Fruit fly (Drosophila melanogaster): Measurements from ENCODE around the gene CG32817.

Gene CG32817

dm6 chrX:493445-494190 lies 14.8 kb downstream of the CG32817 start, which contains the start of gene CG17896 (continued):
- no peak for TF ChIP-seq ato (GFP tag; IDR thresholded peaks at IDR 0.05; ENCODE audit: partially characterized antibody)
- no peak for TF ChIP-seq CG34224 (GFP tag; IDR thresholded peaks at IDR 0.05; ENCODE audit: partially characterized antibody)
- TF ChIP-seq Dad (GFP tag; optimal IDR thresholded peaks at IDR 0.05): peak; percentile 98
- TF ChIP-seq ro (GFP tag; IDR thresholded peaks at IDR 0.05): peak; percentile 92
- TF ChIP-seq CG12744 (GFP tag; optimal IDR thresholded peaks at IDR 0.05): peak; percentile 97
- peak; percentile 97 for TF ChIP-seq dmrt99B (tag; optimal IDR thresholded peaks at IDR 0.05)
- TF ChIP-seq CG4282 (GFP tag; optimal IDR thresholded peaks at IDR 0.05): peak; percentile 96
- TF ChIP-seq Hr51 (GFP tag; optimal IDR thresholded peaks at IDR 0.05): peak; percentile 96 to 98
- peak; percentile 98 for TF ChIP-seq E2f1 (GFP tag; IDR thresholded peaks at IDR 0.05)
- TF ChIP-seq CG17361 (GFP tag; IDR thresholded peaks at IDR 0.05): peak; percentile 97
- peak; percentile 99 for TF ChIP-seq caup (GFP tag; optimal IDR thresholded peaks at IDR 0.05; ENCODE audit: severe bottlenecking)
- TF ChIP-seq nom (GFP tag; optimal IDR thresholded peaks at IDR 0.05): peak; percentile 89
- peak; percentile 98 for TF ChIP-seq tx (GFP tag; optimal IDR thresholded peaks at IDR 0.05)
- TF ChIP-seq CG1233 (GFP tag; optimal IDR thresholded peaks at IDR 0.05): peak; percentile 95
- TF ChIP-seq cg (GFP tag; optimal IDR thresholded peaks at IDR 0.05): peak; percentile 96
- peak; percentile 98 for TF ChIP-seq Bteb2 (GFP tag; optimal IDR thresholded peaks at IDR 0.05)
- TF ChIP-seq D19B (GFP tag; optimal IDR thresholded peaks at IDR 0.05): peak; percentile 96
- peak; percentile 92 for TF ChIP-seq Bdp1 (GFP tag; optimal IDR thresholded peaks at IDR 0.05)
- TF ChIP-seq NK7.1 (GFP tag; optimal IDR thresholded peaks at IDR 0.05): peak; percentile 97
- peak; percentile 96 for TF ChIP-seq dm (GFP tag; optimal IDR thresholded peaks at IDR 0.05)
- peak; percentile 53 for TF ChIP-seq Dref (GFP tag; IDR thresholded peaks at IDR 0.05)
- peak; percentile 97 for TF ChIP-seq CG14667 (GFP tag; IDR thresholded peaks at IDR 0.05)
- peak; percentile 98 for TF ChIP-seq gem (tag; optimal IDR thresholded peaks at IDR 0.05)
- peak; percentile 43 for TF ChIP-seq pzg (GFP tag; optimal IDR thresholded peaks at IDR 0.05)
- TF ChIP-seq fru (optimal IDR thresholded peaks at IDR 0.05): no peak
- peak; percentile 97 for TF ChIP-seq ci (GFP tag; IDR thresholded peaks at IDR 0.05)
- TF ChIP-seq tin (GFP tag; optimal IDR thresholded peaks at IDR 0.05): peak; percentile 96
- no peak for TF ChIP-seq knrl (GFP tag; IDR thresholded peaks at IDR 0.05; ENCODE audit: partially characterized antibody)
- TF ChIP-seq CG12391 (tag; optimal IDR thresholded peaks at IDR 0.05): peak; percentile 96
- TF ChIP-seq CG6791 (GFP tag; IDR thresholded peaks at IDR 0.05; ENCODE audit: partially characterized antibody): no peak
- TF ChIP-seq CG34422 (GFP tag; IDR thresholded peaks at IDR 0.05): peak; percentile 98
- TF ChIP-seq CG10321 (GFP tag; IDR thresholded peaks at IDR 0.05): peak; percentile 80
- peak; percentile 86 for TF ChIP-seq CG5180 (GFP tag; optimal IDR thresholded peaks at IDR 0.05)
- peak; percentile 97 for TF ChIP-seq B-H1 (GFP tag; IDR thresholded peaks at IDR 0.05)
- peak; percentile 96 for TF ChIP-seq ken (GFP tag; IDR thresholded peaks at IDR 0.05)
- peak; percentile 100 for TF ChIP-seq Ets65A (GFP tag)
- TF ChIP-seq slou (GFP tag; optimal IDR thresholded peaks at IDR 0.05): peak; percentile 97
- peak; percentile 99 for TF ChIP-seq zfh2 (GFP tag; optimal IDR thresholded peaks at IDR 0.05)
- peak; percentile 91 for TF ChIP-seq CG10959 (GFP tag; IDR thresholded peaks at IDR 0.05)
- peak; percentile 99 for TF ChIP-seq lab (GFP tag; optimal IDR thresholded peaks at IDR 0.05)
- TF ChIP-seq ash1 (GFP tag; optimal IDR thresholded peaks at IDR 0.05): peak; percentile 93
- TF ChIP-seq CG17186 (GFP tag; optimal IDR thresholded peaks at IDR 0.05): peak; percentile 75
- TF ChIP-seq tna (GFP tag; IDR thresholded peaks at IDR 0.05; ENCODE audit: partially characterized antibody): no peak
- TF ChIP-seq NC2β (GFP tag; optimal IDR thresholded peaks at IDR 0.05): peak; percentile 96
- TF ChIP-seq ac (GFP tag; optimal IDR thresholded peaks at IDR 0.05): peak; percentile 47
- peak; percentile 91 for TF ChIP-seq exex (tag; optimal IDR thresholded peaks at IDR 0.05)
- TF ChIP-seq CG12219 (GFP tag; optimal IDR thresholded peaks at IDR 0.05): peak; percentile 98
- peak; percentile 99 for TF ChIP-seq Hsf (GFP tag; optimal IDR thresholded peaks at IDR 0.05)
- peak; percentile 96 for TF ChIP-seq CG6272 (GFP tag; IDR thresholded peaks at IDR 0.05)

Data from whole organism, embryonic.